Fruit fly (Drosophila melanogaster) whole organism, embryonic: ENCODE results near the gene CG13481.
A peak's percentile ranks its signal among the peaks of the same experiment; 100 is the strongest.

Source experiments
- Abd-B ChIP-seq: fragments of 200-800 bp; sonication (Bioruptor generic); optimal IDR thresholded peaks from 2 replicates; lab custom pipeline; 2018; ENCODE audit warnings: missing biosample characterization, mild to moderate bottlenecking, missing genetic modification characterization, moderate library complexity
- CG10267 ChIP-seq: fragments of 200-800 bp; sonication (Bioruptor generic); optimal IDR thresholded peaks from 2 replicates; lab custom pipeline; 2018; ENCODE audit warnings: missing biosample characterization, mild to moderate bottlenecking, missing genetic modification characterization, moderate library complexity
- CG11247 ChIP-seq: fragments of 200-800 bp; sonication (Bioruptor generic); IDR thresholded peaks from 2 replicates; pipeline ENCODE4 v1.3.6; 2022; ENCODE audit warnings: missing biosample characterization, missing genetic modification characterization
- CG11560 ChIP-seq: fragments of 200-800 bp; sonication (Bioruptor generic); IDR thresholded peaks from 3 replicates; pipeline ENCODE4 v1.3.6; 2022; ENCODE audit warnings: missing biosample characterization, missing genetic modification characterization
- CG1603 ChIP-seq: fragments of 200-800 bp; sonication (Bioruptor generic); optimal IDR thresholded peaks from 2 replicates; lab custom pipeline; 2019; ENCODE audit warnings: missing biosample characterization, mild to moderate bottlenecking, missing genetic modification characterization, moderate library complexity
- CG17328 ChIP-seq: fragments of 200-800 bp; sonication (Bioruptor generic); IDR thresholded peaks from 2 replicates; pipeline ENCODE4 v1.3.6; 2022; ENCODE audit warnings: missing biosample characterization, missing genetic modification characterization
- CG17361 ChIP-seq: fragments of 200-800 bp; sonication (Bioruptor generic); IDR thresholded peaks from 3 replicates; pipeline ENCODE4 v1.3.6; 2022; ENCODE audit warnings: missing biosample characterization, missing genetic modification characterization
- CG17612 ChIP-seq: fragments of 200-800 bp; sonication (Bioruptor generic); IDR thresholded peaks from 2 replicates; pipeline ENCODE4 v1.3.6; 2022; ENCODE audit warnings: missing biosample characterization, missing genetic modification characterization
- CG18599 ChIP-seq: fragments of 200-800 bp; sonication (Bioruptor generic); optimal IDR thresholded peaks from 3 replicates; lab custom pipeline; 2017; ENCODE audit warnings: missing biosample characterization, missing genetic modification characterization, mild to moderate bottlenecking, moderate library complexity, missing genetic modification reagents
- CG30403 ChIP-seq: fragments of 200-800 bp; sonication (Bioruptor generic); optimal IDR thresholded peaks from 3 replicates; lab custom pipeline; 2016; ENCODE audit warnings: missing biosample characterization, missing genetic modification characterization
- CG3281 ChIP-seq: fragments of 200-800 bp; sonication (Bioruptor generic); optimal IDR thresholded peaks from 3 replicates; lab custom pipeline; 2017; ENCODE audit warnings: missing biosample characterization, mild to moderate bottlenecking, missing genetic modification characterization
- CG34224 ChIP-seq: fragments of 200-800 bp; sonication (Bioruptor generic); IDR thresholded peaks from 3 replicates; pipeline ENCODE4 v1.3.6; 2022; ENCODE audit warnings: missing biosample characterization, missing genetic modification characterization; ENCODE audit not compliant: partially characterized antibody
- CG34376 ChIP-seq: fragments of 200-800 bp; sonication (Bioruptor generic); optimal IDR thresholded peaks from 2 replicates; lab custom pipeline; 2018; ENCODE audit warnings: missing biosample characterization, mild to moderate bottlenecking, missing genetic modification characterization
- CG3847 ChIP-seq: fragments of 200-800 bp; sonication (Bioruptor generic); IDR thresholded peaks from 2 replicates; pipeline ENCODE4 v1.3.6; 2022; ENCODE audit warnings: missing biosample characterization, missing genetic modification characterization
- CG43689 ChIP-seq: fragments of 200-800 bp; sonication (Bioruptor generic); IDR thresholded peaks from 2 replicates; pipeline ENCODE4 v1.3.6; 2022; ENCODE audit warnings: missing biosample characterization, missing genetic modification characterization
- CG4424 ChIP-seq: fragments of 200-800 bp; sonication (Bioruptor generic); optimal IDR thresholded peaks from 3 replicates; lab custom pipeline; 2016; ENCODE audit warnings: missing biosample characterization, missing genetic modification characterization
- CG4730 ChIP-seq: fragments of 200-800 bp; sonication (Bioruptor generic); IDR thresholded peaks from 2 replicates; pipeline ENCODE4 v1.3.6; 2022; ENCODE audit warnings: missing biosample characterization, missing genetic modification characterization
- CG5953 ChIP-seq: fragments of 200-800 bp; sonication (Bioruptor generic); IDR thresholded peaks from 2 replicates; pipeline ENCODE4 v1.3.6; 2022; ENCODE audit warnings: missing biosample characterization, missing genetic modification characterization
- CG8281 ChIP-seq: fragments of 200-800 bp; sonication (Bioruptor generic); optimal IDR thresholded peaks from 2 replicates; lab custom pipeline; 2018; ENCODE audit warnings: missing biosample characterization, mild to moderate bottlenecking, missing genetic modification characterization, moderate library complexity
- CG8924 ChIP-seq: fragments of 200-800 bp; optimal IDR thresholded peaks from 3 replicates; lab custom pipeline; 2019; ENCODE audit warnings: missing biosample characterization, mild to moderate bottlenecking, missing genetic modification characterization, moderate library complexity
- CG9876 ChIP-seq: fragments of 200-800 bp; sonication (Bioruptor generic); optimal IDR thresholded peaks from 2 replicates; lab custom pipeline; 2016; ENCODE audit warnings: missing biosample characterization, missing genetic modification characterization
- CG9932 ChIP-seq: fragments of 200-800 bp; sonication (Bioruptor generic); IDR thresholded peaks from 2 replicates; pipeline ENCODE4 v1.3.6; 2022; ENCODE audit warnings: missing biosample characterization, missing genetic modification characterization
- Chrac-16 ChIP-seq: fragments of 200-800 bp; sonication (Bioruptor generic); optimal IDR thresholded peaks from 3 replicates; lab custom pipeline; 2016; ENCODE audit warnings: missing biosample characterization, missing genetic modification characterization
- HHEX ChIP-seq: fragments of 200-800 bp; sonication (Bioruptor generic); optimal IDR thresholded peaks from 3 replicates; lab custom pipeline; 2017; ENCODE audit warnings: missing biosample characterization, mild to moderate bottlenecking, missing genetic modification characterization, missing genetic modification reagents
- MBD-R2 ChIP-seq: fragments of 200-800 bp; sonication (Bioruptor generic); IDR thresholded peaks from 2 replicates; pipeline ENCODE4 v1.3.6; 2022; ENCODE audit warnings: missing biosample characterization, missing genetic modification characterization
- Mrtf ChIP-seq: fragments of 200-800 bp; sonication (Bioruptor generic); IDR thresholded peaks from 3 replicates; pipeline ENCODE4 v1.3.6; 2022; ENCODE audit warnings: missing biosample characterization, missing genetic modification characterization
- Rx ChIP-seq: fragments of 200-800 bp; sonication (Bioruptor generic); IDR thresholded peaks from 2 replicates; pipeline ENCODE4 v1.3.6; 2022; ENCODE audit warnings: missing biosample characterization, missing genetic modification characterization
- Trl ChIP-seq, 3 experiments: fragments of >200 bp in 2 of 3; fragments of 200-800 bp in 1 of 3; sonication (Bioruptor generic) in 1 of 3; optimal IDR thresholded peaks; 2 replicates in 1 of 3; 3 replicates in 2 of 3; lab custom pipeline; 2016 to 2017; ENCODE audit warnings: missing biosample characterization in 1 of 3, missing genetic modification characterization in 1 of 3
- az2 ChIP-seq: fragments of 200-800 bp; sonication (Bioruptor generic); optimal IDR thresholded peaks from 3 replicates; lab custom pipeline; 2016; ENCODE audit warnings: missing biosample characterization, missing genetic modification characterization
- bcd ChIP-seq: fragments of 200-800 bp; sonication (Bioruptor generic); optimal IDR thresholded peaks from 2 replicates; lab custom pipeline; 2017; ENCODE audit warnings: missing biosample characterization, mild to moderate bottlenecking, missing genetic modification characterization
- dan ChIP-seq: fragments of 200-800 bp; sonication (Bioruptor generic); IDR thresholded peaks from 2 replicates; pipeline ENCODE4 v1.3.6; 2022; ENCODE audit warnings: missing biosample characterization, missing genetic modification characterization
- fd102C ChIP-seq: fragments of 200-800 bp; sonication (Bioruptor generic); optimal IDR thresholded peaks from 2 replicates; lab custom pipeline; 2018; ENCODE audit warnings: missing biosample characterization, mild to moderate bottlenecking, missing genetic modification characterization, moderate library complexity
- grn ChIP-seq: fragments of 200-800 bp; sonication (Bioruptor generic); optimal IDR thresholded peaks from 3 replicates; lab custom pipeline; 2017; ENCODE audit warnings: missing biosample characterization, missing genetic modification characterization
- ind ChIP-seq: fragments of 200-800 bp; sonication (Bioruptor generic); optimal IDR thresholded peaks from 3 replicates; lab custom pipeline; 2016; ENCODE audit warnings: missing biosample characterization, missing genetic modification characterization
- jing ChIP-seq: fragments of 200-800 bp; sonication (Bioruptor generic); optimal IDR thresholded peaks from 2 replicates; lab custom pipeline; 2018; ENCODE audit warnings: missing biosample characterization, mild to moderate bottlenecking, missing genetic modification characterization
- so ChIP-seq: fragments of 200-800 bp; sonication (Bioruptor generic); IDR thresholded peaks from 3 replicates; pipeline ENCODE4 v1.3.6; 2022; ENCODE audit warnings: missing biosample characterization, missing genetic modification characterization
- stc ChIP-seq: fragments of 200-800 bp; sonication (Bioruptor generic); IDR thresholded peaks from 2 replicates; pipeline ENCODE4 v1.3.6; 2022; ENCODE audit warnings: missing biosample characterization, missing genetic modification characterization
- ttk ChIP-seq: fragments of 200-800 bp; sonication (Bioruptor generic); IDR thresholded peaks from 2 replicates; pipeline ENCODE4 v2.1.2; 2022; ENCODE audit warnings: missing biosample characterization, missing genetic modification characterization
- unpg ChIP-seq: fragments of 200-800 bp; sonication (Bioruptor generic); optimal IDR thresholded peaks from 3 replicates; lab custom pipeline; 2018; ENCODE audit warnings: missing biosample characterization, mild to moderate bottlenecking, missing genetic modification characterization, moderate library complexity
- wek ChIP-seq: fragments of 200-800 bp; sonication (Bioruptor generic); optimal IDR thresholded peaks from 3 replicates; lab custom pipeline; 2018; ENCODE audit warnings: missing biosample characterization, mild to moderate bottlenecking, missing genetic modification characterization, moderate library complexity
- zen ChIP-seq: fragments of 200-800 bp; sonication (Bioruptor generic); optimal IDR thresholded peaks from 3 replicates; lab custom pipeline; 2018; ENCODE audit warnings: missing biosample characterization, mild to moderate bottlenecking, missing genetic modification characterization, moderate library complexity

Gene CG13481

dm6 chr3L:14409419-14410145 lies 40.1 kb upstream of the CG13481 start, which contains the start of gene stwl (continued):
- TF ChIP-seq zen (tag; lab: Kevin White, UChicago) = peak; percentile 27
- peak; percentile 42 for TF ChIP-seq stc (GFP tag; lab: Robert Waterston, UW)
- peak; percentile 60 for TF ChIP-seq Chrac-16 (GFP tag; lab: Kevin White, UChicago)
- TF ChIP-seq ind (GFP tag; lab: Kevin White, UChicago) = peak; percentile 77
- peak; percentile 65 for TF ChIP-seq CG3847
- no peak for TF ChIP-seq CG8924 (tag; lab: Kevin White, UChicago)
- peak; percentile 9 for TF ChIP-seq unpg (GFP tag; lab: Kevin White, UChicago)
- TF ChIP-seq CG17328 (GFP tag; lab: Robert Waterston, UW) = peak; percentile 46
- no peak for TF ChIP-seq so (GFP tag; lab: Robert Waterston, UW)
- no peak for TF ChIP-seq CG30403 (GFP tag; lab: Kevin White, UChicago)
- no peak; the same call in none of the 2 replicates for TF ChIP-seq CG11247
- peak; percentile 30; the same call in 1 of the 2 replicates for TF ChIP-seq Rx (GFP tag; lab: Robert Waterston, UW)
- TF ChIP-seq CG1603 (tag; lab: Kevin White, UChicago) = peak; percentile 69
- no peak for TF ChIP-seq CG8281 (tag; lab: Kevin White, UChicago)
- TF ChIP-seq dan = no peak
- peak; percentile 9 for TF ChIP-seq CG9876 (GFP tag; lab: Kevin White, UChicago)
- TF ChIP-seq bcd (GFP tag; lab: Kevin White, UChicago) = peak; percentile 41
- TF ChIP-seq CG4730 = no peak
- TF ChIP-seq MBD-R2 (GFP tag; lab: Robert Waterston, UW) = peak; percentile 67
- no peak for TF ChIP-seq CG34376
- TF ChIP-seq CG17361 (GFP tag; lab: Robert Waterston, UW) = no peak
- TF ChIP-seq CG34224 (GFP tag; lab: Robert Waterston, UW) = peak; percentile 73
- TF ChIP-seq ttk = peak; percentile 68
- no peak for TF ChIP-seq az2 (GFP tag; lab: Kevin White, UChicago)
- peak; percentile 59 for TF ChIP-seq Abd-B (GFP tag; lab: Kevin White, UChicago)
- peak; percentile 52; the same call in 2 of the 3 replicates for TF ChIP-seq CG11560 (tag; lab: Robert Waterston, UW)
- peak; percentile 36 for TF ChIP-seq CG4424 (GFP tag; lab: Kevin White, UChicago)
- peak; percentile 76 for TF ChIP-seq CG9932 (GFP tag; lab: Robert Waterston, UW)
- peak; percentile 53 for TF ChIP-seq HHEX (GFP tag; lab: Kevin White, UChicago)
- TF ChIP-seq Trl (optimal IDR thresholded peaks at IDR 0.05; lab: Kevin White, UChicago) = peak in 1 of 2 experiments; percentile 79
- peak; percentile 63 for TF ChIP-seq Trl (GFP tag; optimal IDR thresholded peaks at IDR 0.05; lab: Kevin White, UChicago)
- peak; percentile 52 for TF ChIP-seq CG18599 (GFP tag; lab: Kevin White, UChicago)
- TF ChIP-seq Mrtf (GFP tag; lab: Robert Waterston, UW) = peak; percentile 63; the same call in 2 of the 3 replicates
- TF ChIP-seq fd102C (GFP tag; lab: Kevin White, UChicago) = no peak
- no peak for TF ChIP-seq CG17612 (GFP tag; lab: Robert Waterston, UW)
- peak; percentile 90 for TF ChIP-seq CG10267 (tag; lab: Kevin White, UChicago)
- TF ChIP-seq grn (GFP tag; lab: Kevin White, UChicago) = no peak
- no peak for TF ChIP-seq CG43689 (GFP tag; lab: Robert Waterston, UW)
- no peak for TF ChIP-seq CG3281 (GFP tag; lab: Kevin White, UChicago)
- no peak for TF ChIP-seq jing (GFP tag; lab: Kevin White, UChicago)
- peak; percentile 18 for TF ChIP-seq wek (GFP tag; lab: Kevin White, UChicago)
- no peak for TF ChIP-seq CG5953
- TF ChIP-seq, all 482 proteins: peak for 257
